Fruit fly (Drosophila melanogaster): ENCODE measurements around the gene CG11555.

The CG11555 gene

DNA sequence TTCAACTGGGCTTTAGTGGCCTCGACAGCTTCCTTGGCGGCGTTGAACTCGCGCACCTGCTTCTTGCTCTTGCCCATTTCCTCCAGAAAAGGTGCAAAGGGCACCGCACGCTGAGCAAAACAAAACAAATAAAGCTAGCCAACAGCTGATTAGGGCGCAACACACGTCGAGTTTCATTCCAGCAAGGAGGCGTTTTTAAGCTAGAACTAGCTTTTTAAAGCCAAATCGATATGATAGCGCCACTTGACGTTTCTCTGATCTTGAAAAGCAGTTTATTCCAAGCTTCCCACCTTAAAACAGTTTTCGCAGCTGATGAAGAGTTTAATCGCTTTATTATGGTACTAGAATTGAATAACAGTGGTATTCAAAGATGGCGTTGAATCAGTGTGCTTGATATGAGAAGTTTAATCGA lies 9.4 kb downstream of the CG11555 start, which contains the start of gene CG11601 (continued):
- TF ChIP-seq CG14014 (GFP tag; IDR thresholded peaks at IDR 0.05) (no peak), her (GFP tag; optimal IDR thresholded peaks at IDR 0.05) (peak; percentile 52), CG10366 (GFP tag; IDR thresholded peaks at IDR 0.05) (peak; percentile 33; the same call in 1 of the 2 replicates), CG11696 (GFP tag; IDR thresholded peaks at IDR 0.05) (no peak), CG12071 (GFP tag; optimal IDR thresholded peaks at IDR 0.05) (no peak), CG17328 (GFP tag; IDR thresholded peaks at IDR 0.05) (peak; percentile 53; the same call in 1 of the 2 replicates), E2f1 (GFP tag; IDR thresholded peaks at IDR 0.05) (no peak), vfl (GFP tag; optimal IDR thresholded peaks at IDR 0.05) (peak; percentile 18), CG14441 (GFP tag; IDR thresholded peaks at IDR 0.05) (0 out of 2 replicates have a peak, but pooled peaks have one; percentile 26), CG8478 (optimal IDR thresholded peaks at IDR 0.05) (no peak), CG12219 (GFP tag; optimal IDR thresholded peaks at IDR 0.05) (no peak), CG8924 (tag; optimal IDR thresholded peaks at IDR 0.05) (peak; percentile 13), Xrp1 (GFP tag; IDR thresholded peaks at IDR 0.05) (peak; percentile 52; the same call in 1 of the 2 replicates), bowl (GFP tag; IDR thresholded peaks at IDR 0.05) (no peak), CG11723 (GFP tag; optimal IDR thresholded peaks at IDR 0.05) (no peak), CG15011 (GFP tag; optimal IDR thresholded peaks at IDR 0.05) (no peak), CG6854 (GFP tag; optimal IDR thresholded peaks at IDR 0.05) (no peak), Ptx1 (GFP tag; IDR thresholded peaks at IDR 0.05) (peak; percentile 50), CG32767 (GFP tag; IDR thresholded peaks at IDR 0.05) (0 out of 2 replicates have a peak, but pooled peaks have one; percentile 27), Neu2 (GFP tag; optimal IDR thresholded peaks at IDR 0.05; ENCODE audit: borderline replicate concordance) (no peak), Rx (GFP tag; IDR thresholded peaks at IDR 0.05) (0 out of 2 replicates have a peak, but pooled peaks have one; percentile 12), CG6813 (GFP tag; optimal IDR thresholded peaks at IDR 0.05) (no peak), tgo (GFP tag; IDR thresholded peaks at IDR 0.05) (0 out of 3 replicates have a peak, but pooled peaks have one; percentile 14), Dfd (GFP tag; optimal IDR thresholded peaks at IDR 0.05) (no peak), CG5953 (GFP tag; IDR thresholded peaks at IDR 0.05) (no peak), insv (GFP tag; optimal IDR thresholded peaks at IDR 0.05) (no peak), eyg (GFP tag; optimal IDR thresholded peaks at IDR 0.05) (no peak), lbe (GFP tag; optimal IDR thresholded peaks at IDR 0.05) (no peak), CG7357 (GFP tag; IDR thresholded peaks at IDR 0.05) (peak; percentile 67; the same call in 2 of the 3 replicates), dysf (GFP tag; IDR thresholded peaks at IDR 0.05) (peak; percentile 60), Lpt (GFP tag; optimal IDR thresholded peaks at IDR 0.05) (no peak), CG1024 (GFP tag; IDR thresholded peaks at IDR 0.05) (no peak), al (GFP tag; IDR thresholded peaks at IDR 0.05) (no peak), bab2 (GFP tag; optimal IDR thresholded peaks at IDR 0.05) (no peak), danr (GFP tag; IDR thresholded peaks at IDR 0.05) (0 out of 2 replicates have a peak, but pooled peaks have one; percentile 11), CG13894 (tag; optimal IDR thresholded peaks at IDR 0.05) (peak; percentile 56), Doc2 (GFP tag; IDR thresholded peaks at IDR 0.05) (0 out of 2 replicates have a peak, but pooled peaks have one; percentile 25), crol (GFP tag; IDR thresholded peaks at IDR 0.05) (no peak), cas (GFP tag; IDR thresholded peaks at IDR 0.05) (no peak), Hsf (GFP tag; optimal IDR thresholded peaks at IDR 0.05) (peak; percentile 49), aop (GFP tag; IDR thresholded peaks at IDR 0.05) (no peak), CG14965 (GFP tag; optimal IDR thresholded peaks at IDR 0.05; ENCODE audit: borderline replicate concordance) (no peak), Med (GFP tag) (peak; percentile 88), slou (GFP tag; optimal IDR thresholded peaks at IDR 0.05) (no peak), CG17612 (GFP tag; IDR thresholded peaks at IDR 0.05) (no peak), twi (tag; optimal IDR thresholded peaks at IDR 0.05) (no peak), BEAF-32 (GFP tag; optimal IDR thresholded peaks at IDR 0.05) (peak; percentile 40), gcm2 (GFP tag; optimal IDR thresholded peaks at IDR 0.05) (no peak), CG13296 (GFP tag; optimal IDR thresholded peaks at IDR 0.05) (no peak), Dad (GFP tag; optimal IDR thresholded peaks at IDR 0.05) (peak; percentile 2), CG32532 (GFP tag; IDR thresholded peaks at IDR 0.05) (0 out of 2 replicates have a peak, but pooled peaks have one; percentile 37), br (optimal IDR thresholded peaks at IDR 0.05) (no peak), NK7.1 (GFP tag; optimal IDR thresholded peaks at IDR 0.05) (no peak)
